Fruit fly (Drosophila melanogaster) whole organism, wandering third instar larva: Measurements from ENCODE around the gene FMRFaR.
A peak's percentile ranks its signal among the peaks of the same experiment; 100 is the strongest.

Source experiments
- Abd-B ChIP-seq: fragments of >200 bp; optimal IDR thresholded peaks from 2 replicates; lab custom pipeline; 2017; ENCODE audit warnings: missing biosample characterization, missing genetic modification characterization
- CG32264 ChIP-seq: fragments of 200-800 bp; sonication (Bioruptor generic); optimal IDR thresholded peaks from 2 replicates; lab custom pipeline; 2016; ENCODE audit warnings: missing biosample characterization, missing genetic modification characterization
- CG9705 ChIP-seq: fragments of 200-800 bp; sonication (Bioruptor generic); optimal IDR thresholded peaks from 2 replicates; lab custom pipeline; 2018; ENCODE audit warnings: missing biosample characterization, mild to moderate bottlenecking, missing genetic modification characterization
- CrebA ChIP-seq: fragments of 200-800 bp; sonication (Bioruptor generic); optimal IDR thresholded peaks from 2 replicates; lab custom pipeline; 2016; ENCODE audit warnings: missing biosample characterization, mild to moderate bottlenecking, missing genetic modification characterization, borderline replicate concordance
- Dfd ChIP-seq: fragments of >200 bp; optimal IDR thresholded peaks from 2 replicates; lab custom pipeline; 2017; ENCODE audit warnings: missing biosample characterization, missing genetic modification characterization
- Dif ChIP-seq: fragments of 200-275, 200-300 bp; sonication (Bioruptor generic); optimal IDR thresholded peaks from 2 replicates; lab custom pipeline; 2018; ENCODE audit warnings: missing biosample characterization, missing genetic modification characterization; ENCODE audit not compliant: partially characterized antibody
- GATAd ChIP-seq: sonication (Bioruptor generic); optimal IDR thresholded peaks from 2 replicates; lab custom pipeline; 2016; ENCODE audit warnings: missing biosample characterization, missing genetic modification characterization
- HLH106 ChIP-seq: fragments of 200-800 bp; optimal IDR thresholded peaks from 3 replicates; lab custom pipeline; 2019; ENCODE audit warnings: missing biosample characterization, mild to moderate bottlenecking, missing genetic modification characterization, moderate library complexity
- Hnf4 ChIP-seq: fragments of 200-800 bp; sonication (Bioruptor generic); optimal IDR thresholded peaks from 2 replicates; lab custom pipeline; 2016; ENCODE audit warnings: missing biosample characterization, mild to moderate bottlenecking, missing genetic modification characterization
- Hr78 ChIP-seq: fragments of >200 bp; optimal IDR thresholded peaks from 2 replicates; lab custom pipeline; 2017; ENCODE audit warnings: missing biosample characterization, missing genetic modification characterization
- Hr83 ChIP-seq: fragments of 200-300 bp; sonication (Bioruptor generic); optimal IDR thresholded peaks from 2 replicates; lab custom pipeline; 2016; ENCODE audit warnings: missing biosample characterization, mild to moderate bottlenecking, missing genetic modification characterization, moderate library complexity; ENCODE audit not compliant: poor library complexity, severe bottlenecking
- Jra ChIP-seq: sonication (Bioruptor generic); optimal IDR thresholded peaks from 2 replicates; lab custom pipeline; 2016; ENCODE audit warnings: missing biosample characterization, missing genetic modification characterization
- Mio ChIP-seq: sonication (Bioruptor generic); optimal IDR thresholded peaks from 2 replicates; lab custom pipeline; 2016; ENCODE audit warnings: missing biosample characterization, missing genetic modification characterization
- Myc ChIP-seq: fragments of >200 bp; optimal IDR thresholded peaks from 2 replicates; lab custom pipeline; 2017
- OdsH ChIP-seq: fragments of 200-800 bp; sonication (Bioruptor generic); optimal IDR thresholded peaks from 2 replicates; lab custom pipeline; 2016; ENCODE audit warnings: missing biosample characterization, mild to moderate bottlenecking, missing genetic modification characterization
- Rel ChIP-seq, 2 experiments: fragments of 200-800 bp; sonication (Bioruptor generic) in 1 of 2; optimal IDR thresholded peaks; 2 replicates in 1 of 2; 3 replicates in 1 of 2; lab custom pipeline; 2016 to 2019; ENCODE audit warnings: mild to moderate bottlenecking in 2 of 2, missing biosample characterization in 2 of 2, missing genetic modification characterization in 2 of 2, moderate library complexity in 1 of 2
- Sp1 ChIP-seq: fragments of 200-800 bp; sonication (Bioruptor generic); optimal IDR thresholded peaks from 3 replicates; lab custom pipeline; 2019; ENCODE audit warnings: missing biosample characterization, mild to moderate bottlenecking, missing genetic modification characterization, moderate library complexity
- Vsx2 ChIP-seq: fragments of 200-300, 225-300 bp; sonication (Bioruptor generic); optimal IDR thresholded peaks from 2 replicates; lab custom pipeline; 2018; ENCODE audit warnings: missing biosample characterization, missing genetic modification characterization; ENCODE audit not compliant: partially characterized antibody
- br ChIP-seq: fragments of 200-800 bp; sonication (Bioruptor generic); optimal IDR thresholded peaks from 2 replicates; lab custom pipeline; 2016; ENCODE audit warnings: missing biosample characterization, missing genetic modification characterization
- brk ChIP-seq: fragments of 200-800 bp; sonication (Bioruptor generic); optimal IDR thresholded peaks from 2 replicates; lab custom pipeline; 2016; ENCODE audit warnings: missing biosample characterization, mild to moderate bottlenecking, missing genetic modification characterization
- dl ChIP-seq, 2 experiments: fragments of 175-275, 200-275 bp in 1 of 2; fragments of 200-275 bp in 1 of 2; sonication (Bioruptor generic); optimal IDR thresholded peaks; lab custom pipeline; 2018; ENCODE audit warnings: mild to moderate bottlenecking in 2 of 2, missing biosample characterization in 2 of 2, missing genetic modification characterization in 2 of 2, moderate library complexity in 2 of 2; ENCODE audit not compliant: partially characterized antibody in 2 of 2, insufficient read depth in 1 of 2
- dmrt93B ChIP-seq: fragments of 200-800 bp; sonication (Bioruptor generic); optimal IDR thresholded peaks from 2 replicates; lab custom pipeline; 2018; ENCODE audit warnings: missing biosample characterization, mild to moderate bottlenecking, missing genetic modification characterization
- dsf ChIP-seq: sonication (Bioruptor generic); optimal IDR thresholded peaks from 2 replicates; lab custom pipeline; 2016; ENCODE audit warnings: missing biosample characterization, missing genetic modification characterization, borderline replicate concordance
- ey ChIP-seq: fragments of 200-800 bp; sonication (Bioruptor generic); optimal IDR thresholded peaks from 2 replicates; lab custom pipeline; 2016; ENCODE audit warnings: missing biosample characterization, missing genetic modification characterization
- foxo ChIP-seq, 2 experiments: fragments of 200-800 bp; sonication (Bioruptor generic); optimal IDR thresholded peaks; 2 replicates in 1 of 2; 3 replicates in 1 of 2; lab custom pipeline; 2016 to 2017; ENCODE audit warnings: missing biosample characterization in 2 of 2, missing genetic modification characterization in 2 of 2
- fru ChIP-seq: fragments of 200-800 bp; sonication (Bioruptor generic); optimal IDR thresholded peaks from 3 replicates; lab custom pipeline; 2016; ENCODE audit warnings: missing biosample characterization, mild to moderate bottlenecking, missing genetic modification characterization
- h ChIP-seq: fragments of 200-800 bp; sonication (Bioruptor generic); optimal IDR thresholded peaks from 3 replicates; lab custom pipeline; 2016; ENCODE audit warnings: missing biosample characterization, mild to moderate bottlenecking, missing genetic modification characterization
- lola ChIP-seq: fragments of >200 bp; optimal IDR thresholded peaks from 2 replicates; lab custom pipeline; 2017; ENCODE audit warnings: missing biosample characterization, missing genetic modification characterization
- pan ChIP-seq: fragments of >200 bp; optimal IDR thresholded peaks from 2 replicates; lab custom pipeline; 2017
- psq ChIP-seq: fragments of 200-800 bp; sonication (Bioruptor generic); optimal IDR thresholded peaks from 3 replicates; lab custom pipeline; 2017; ENCODE audit warnings: missing biosample characterization, mild to moderate bottlenecking, missing genetic modification characterization, moderate library complexity
- rgr ChIP-seq: fragments of 200-800 bp; sonication (Bioruptor generic); optimal IDR thresholded peaks from 3 replicates; lab custom pipeline; 2016; ENCODE audit warnings: missing biosample characterization, mild to moderate bottlenecking, missing genetic modification characterization
- sage ChIP-seq: fragments of 200-800 bp; sonication (Bioruptor generic); optimal IDR thresholded peaks from 2 replicates; lab custom pipeline; 2016; ENCODE audit warnings: missing biosample characterization, mild to moderate bottlenecking, missing genetic modification characterization
- sv ChIP-seq: fragments of 200-800 bp; sonication (Bioruptor generic); optimal IDR thresholded peaks from 3 replicates; lab custom pipeline; 2016; ENCODE audit warnings: missing biosample characterization, missing genetic modification characterization
- tai ChIP-seq: sonication (Bioruptor generic); optimal IDR thresholded peaks from 2 replicates; lab custom pipeline; 2016; ENCODE audit warnings: missing biosample characterization, missing genetic modification characterization
- usp ChIP-seq: fragments of >200 bp; optimal IDR thresholded peaks from 2 replicates; lab custom pipeline; 2017; ENCODE audit warnings: missing biosample characterization, missing genetic modification characterization
- woc ChIP-seq: sonication (Bioruptor generic); optimal IDR thresholded peaks from 2 replicates; lab custom pipeline; 2016; ENCODE audit warnings: missing biosample characterization, mild to moderate bottlenecking, missing genetic modification characterization

The FMRFaR gene

dm6 chr3L:3036951-3037586 lies 35.6 kb downstream of the FMRFaR start:
- TF ChIP-seq brk, result peak; percentile 34
- TF ChIP-seq rgr (GFP tag; lab: Kevin White, UChicago), result peak; percentile 61
- TF ChIP-seq woc (GFP tag; lab: Kevin White, UChicago), result peak; percentile 61
- no peak for TF ChIP-seq Dif (GFP tag; lab: Kevin White, UChicago)
- TF ChIP-seq OdsH, result peak; percentile 60
- peak; percentile 2 for TF ChIP-seq Sp1 (GFP tag; lab: Kevin White, UChicago)
- TF ChIP-seq br (GFP tag; lab: Kevin White, UChicago), result peak; percentile 71
- no peak for TF ChIP-seq tai
- TF ChIP-seq Rel (GFP tag; optimal IDR thresholded peaks at IDR 0.05; lab: Kevin White, UChicago), result no peak
- TF ChIP-seq Rel (tag; optimal IDR thresholded peaks at IDR 0.05; lab: Kevin White, UChicago), result peak; percentile 19
- TF ChIP-seq foxo (GFP tag; optimal IDR thresholded peaks at IDR 0.05; lab: Kevin White, UChicago), result peak in 1 of 2 experiments; percentile 59
- no peak for TF ChIP-seq Mio
- TF ChIP-seq fru, result peak; percentile 45
- peak; percentile 49 for TF ChIP-seq psq
- no peak for TF ChIP-seq Abd-B (GFP tag; lab: Kevin White, UChicago)
- TF ChIP-seq CrebA (GFP tag; lab: Kevin White, UChicago), result no peak
- no peak for TF ChIP-seq CG32264 (GFP tag; lab: Kevin White, UChicago)
- TF ChIP-seq GATAd (GFP tag; lab: Kevin White, UChicago), result no peak
- TF ChIP-seq sage (GFP tag; lab: Kevin White, UChicago), result no peak
- peak; percentile 47 for TF ChIP-seq Hnf4 (GFP tag; lab: Kevin White, UChicago)
- TF ChIP-seq Hr83, result no peak
- peak; percentile 52 for TF ChIP-seq ey
- no peak for TF ChIP-seq CG9705 (GFP tag; lab: Kevin White, UChicago)
- TF ChIP-seq h, result peak; percentile 66
- TF ChIP-seq Jra (GFP tag; lab: Kevin White, UChicago), result peak; percentile 13
- TF ChIP-seq HLH106 (tag; lab: Kevin White, UChicago), result peak; percentile 9

DNA sequence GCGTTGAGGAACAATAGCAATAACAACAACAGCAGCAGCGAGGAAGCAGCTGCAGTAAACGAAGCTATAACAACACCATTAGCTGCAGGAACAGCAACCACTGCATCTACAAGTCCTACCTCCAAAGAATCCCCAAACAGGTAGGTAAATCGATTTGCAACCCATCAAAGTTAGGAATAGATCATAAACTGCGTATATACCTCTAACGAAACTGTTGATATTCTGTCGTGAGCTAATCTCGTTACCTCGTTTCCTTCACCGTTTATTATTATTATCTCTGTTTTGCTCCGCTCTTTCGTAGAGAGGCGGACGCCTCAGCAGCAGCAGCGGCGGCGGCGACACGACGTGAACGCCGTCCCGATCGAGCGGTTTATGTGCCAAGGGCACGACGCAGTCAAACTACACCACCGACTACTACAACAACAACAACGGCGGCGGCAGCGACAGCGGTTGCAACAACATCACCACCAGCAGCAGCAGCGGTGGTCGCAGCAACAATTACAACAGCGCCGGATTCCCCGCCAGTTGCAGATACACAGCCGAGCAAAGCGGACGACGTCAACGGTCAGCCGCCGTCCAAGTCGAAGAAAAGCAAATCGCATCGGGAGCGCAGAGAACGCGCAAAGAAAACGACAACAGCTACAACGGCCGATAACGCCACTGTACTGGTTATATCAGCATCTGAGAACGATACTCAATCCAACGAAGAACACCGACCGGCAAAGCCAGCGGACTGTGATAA lies 36.5 kb downstream of the FMRFaR start:
- TF ChIP-seq Rel (GFP tag; optimal IDR thresholded peaks at IDR 0.05; lab: Kevin White, UChicago) (no peak), Rel (tag; optimal IDR thresholded peaks at IDR 0.05; lab: Kevin White, UChicago) (peak; percentile 98), CrebA (GFP tag; lab: Kevin White, UChicago) (no peak), dl (GFP tag; optimal IDR thresholded peaks at IDR 0.05; lab: Kevin White, UChicago; ENCODE audit: insufficient read depth in 1 of 2, partially characterized antibody in 2 of 2) (peak in 1 of 2 experiments; percentile 7), psq (peak; percentile 68)

DNA sequence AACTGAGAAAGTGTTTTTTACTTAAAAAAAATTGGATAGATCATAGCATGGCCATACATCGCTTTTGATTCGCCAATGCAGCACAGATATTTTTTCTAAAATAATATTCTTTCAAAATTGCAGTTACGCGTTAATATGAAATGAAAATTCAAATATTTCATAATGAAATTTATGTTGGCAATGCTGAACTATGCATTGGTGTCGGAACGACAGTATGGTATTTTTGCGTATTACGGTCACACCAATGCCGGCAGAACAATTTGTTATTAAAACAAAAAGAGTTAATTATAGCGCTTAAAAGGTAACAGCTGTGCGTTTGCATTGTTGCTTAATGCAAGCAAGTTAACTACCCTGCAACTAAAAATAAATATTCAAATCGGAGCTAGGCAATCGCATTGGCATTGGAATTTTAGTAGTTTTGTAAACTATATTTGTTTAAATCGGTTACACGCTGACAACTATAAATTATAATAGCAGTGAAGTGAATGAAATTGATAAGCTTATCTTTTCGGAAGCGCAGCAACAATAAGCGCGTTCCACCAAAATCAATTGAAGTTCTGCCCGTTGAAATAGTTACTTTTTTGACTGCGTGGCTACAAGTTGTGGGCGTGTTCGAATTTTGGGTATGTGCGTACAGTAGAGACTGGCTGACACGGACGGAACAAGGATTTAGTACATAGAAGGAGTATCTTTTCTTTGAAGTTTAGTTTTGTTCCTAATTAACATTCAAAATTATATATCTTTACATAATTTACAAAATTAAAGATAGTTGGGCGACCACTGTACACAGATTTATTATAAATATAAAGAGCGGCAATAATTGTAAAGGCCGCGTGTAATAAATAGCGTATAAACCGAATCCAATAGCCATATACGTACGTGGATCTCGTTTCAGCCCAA lies 40.9 kb downstream of the FMRFaR start, which contains the start of gene Prx4:
Gene Prx4 (plus strand): TSS at position 210 of the 900 bp plus-strand sequence.
- TF ChIP-seq CG9705 (GFP tag; lab: Kevin White, UChicago), result no peak
- TF ChIP-seq usp (GFP tag; lab: Kevin White, UChicago), result no peak
- TF ChIP-seq Jra (GFP tag; lab: Kevin White, UChicago), result peak; percentile 13
- peak; percentile 64 for TF ChIP-seq Hnf4 (GFP tag; lab: Kevin White, UChicago)
- no peak for TF ChIP-seq pan (lab: Kevin White, UChicago)
- no peak for TF ChIP-seq brk
- peak; percentile 51 for TF ChIP-seq Sp1 (GFP tag; lab: Kevin White, UChicago)
- TF ChIP-seq ey, result peak; percentile 49
- TF ChIP-seq woc (GFP tag; lab: Kevin White, UChicago), result peak; percentile 31
- TF ChIP-seq dsf (GFP tag; lab: Kevin White, UChicago), result no peak
- no peak for TF ChIP-seq GATAd (GFP tag; lab: Kevin White, UChicago)
- no peak for TF ChIP-seq Dif (GFP tag; lab: Kevin White, UChicago)
- TF ChIP-seq rgr (GFP tag; lab: Kevin White, UChicago), result peak; percentile 64
- no peak for TF ChIP-seq Myc (lab: Kevin White, UChicago)
- no peak for TF ChIP-seq Vsx2
- no peak for TF ChIP-seq lola (GFP tag; lab: Kevin White, UChicago)
- no peak for TF ChIP-seq tai
- TF ChIP-seq psq, result peak; percentile 49
- no peak for TF ChIP-seq Hr78 (GFP tag; lab: Kevin White, UChicago)
- TF ChIP-seq sv, result peak; percentile 25
- TF ChIP-seq dmrt93B (GFP tag; lab: Kevin White, UChicago), result peak; percentile 29
- peak; percentile 48 for TF ChIP-seq h
- no peak for TF ChIP-seq Dfd
- TF ChIP-seq br (GFP tag; lab: Kevin White, UChicago), result peak; percentile 70
- TF ChIP-seq HLH106 (tag; lab: Kevin White, UChicago), result peak; percentile 57
- TF ChIP-seq CrebA (GFP tag; lab: Kevin White, UChicago), result no peak
- peak; percentile 18 for TF ChIP-seq CG32264 (GFP tag; lab: Kevin White, UChicago)
- no peak for TF ChIP-seq sage (GFP tag; lab: Kevin White, UChicago)
- TF ChIP-seq fru, result peak; percentile 78
- TF ChIP-seq foxo (GFP tag; optimal IDR thresholded peaks at IDR 0.05; lab: Kevin White, UChicago), result peak in 1 of 2 experiments; percentile 85
- TF ChIP-seq OdsH, result peak; percentile 42
